Worm (Caenorhabditis elegans) whole organism, L2 larva: ENCODE measurements around the gene sra-8.

Experiments
- C34F6.9 ChIP-seq: fragments of 150-350 bp; optimal IDR thresholded peaks from 2 replicates; lab custom pipeline; 2014; ENCODE audit warnings: missing biosample characterization, missing genetic modification characterization
- F13H6.1 ChIP-seq: sonication (generic microtip); optimal IDR thresholded peaks from 2 replicates; lab custom pipeline; 2016; ENCODE audit warnings: missing genetic modification characterization, missing compliant biosample characterization
- R02D3.7 ChIP-seq: fragments of 150-350 bp; optimal IDR thresholded peaks from 2 replicates; lab custom pipeline; 2014; ENCODE audit warnings: missing biosample characterization, missing genetic modification characterization
- Y55F3AM.14 ChIP-seq: fragments of 200-800 bp; sonication (Bioruptor generic); optimal IDR thresholded peaks from 2 replicates; lab custom pipeline; 2018; ENCODE audit warnings: mild to moderate bottlenecking, missing genetic modification characterization, missing compliant biosample characterization
- ZK546.5 ChIP-seq: sonication (generic microtip); optimal IDR thresholded peaks from 2 replicates; lab custom pipeline; 2017; ENCODE audit warnings: missing biosample characterization, missing genetic modification characterization
- alr-1 ChIP-seq: fragments of 150-350 bp; optimal IDR thresholded peaks from 2 replicates; lab custom pipeline; 2014; ENCODE audit warnings: missing biosample characterization, missing genetic modification characterization
- aly-2 ChIP-seq: fragments of 150-350 bp; optimal IDR thresholded peaks from 2 replicates; lab custom pipeline; 2014; ENCODE audit warnings: missing biosample characterization, missing genetic modification characterization
- ama-1 ChIP-seq: fragments of 150-350 bp; optimal IDR thresholded peaks from 2 replicates; lab custom pipeline; 2018; ENCODE audit warnings: inconsistent platforms
- blmp-1 ChIP-seq: sonication (generic microtip); optimal IDR thresholded peaks from 2 replicates; lab custom pipeline; 2017; ENCODE audit warnings: missing genetic modification characterization, mild to moderate bottlenecking, missing compliant biosample characterization, antibody characterized with exemption, moderate library complexity; ENCODE audit not compliant: insufficient read depth
- ceh-16 ChIP-seq: fragments of 150-350 bp; optimal IDR thresholded peaks from 2 replicates; lab custom pipeline; 2014; ENCODE audit warnings: missing biosample characterization, missing genetic modification characterization
- ceh-82 ChIP-seq: fragments of 150-350 bp; optimal IDR thresholded peaks from 2 replicates; lab custom pipeline; 2014; ENCODE audit warnings: missing biosample characterization, missing genetic modification characterization
- crh-2 ChIP-seq: sonication (generic microtip); optimal IDR thresholded peaks from 2 replicates; lab custom pipeline; 2017; ENCODE audit warnings: missing biosample characterization, missing genetic modification characterization
- dmd-4 ChIP-seq: sonication (generic microtip); optimal IDR thresholded peaks from 2 replicates; lab custom pipeline; 2017; ENCODE audit warnings: missing biosample characterization, missing genetic modification characterization
- egl-27 ChIP-seq: sonication (generic microtip); optimal IDR thresholded peaks from 3 replicates; lab custom pipeline; 2017; ENCODE audit warnings: missing biosample characterization, missing genetic modification reagents, missing genetic modification characterization
- elt-1 ChIP-seq: fragments of 150-350 bp; optimal IDR thresholded peaks from 2 replicates; lab custom pipeline; 2014; ENCODE audit warnings: missing biosample characterization, missing genetic modification characterization
- elt-3 ChIP-seq: sonication (generic microtip); optimal IDR thresholded peaks from 2 replicates; lab custom pipeline; 2017; ENCODE audit warnings: missing biosample characterization, missing genetic modification characterization
- fos-1 ChIP-seq: fragments of 150-350 bp; optimal IDR thresholded peaks from 2 replicates; lab custom pipeline; 2014; ENCODE audit warnings: missing biosample characterization, missing genetic modification characterization
- lin-13 ChIP-seq: fragments of 150-350 bp; optimal IDR thresholded peaks from 2 replicates; lab custom pipeline; 2014; ENCODE audit warnings: missing biosample characterization, missing genetic modification reagents, missing genetic modification characterization
- mbf-1 ChIP-seq: sonication (generic microtip); optimal IDR thresholded peaks from 2 replicates; lab custom pipeline; 2017; ENCODE audit warnings: missing biosample characterization, missing genetic modification characterization
- nhr-11 ChIP-seq: fragments of 150-350 bp; optimal IDR thresholded peaks from 2 replicates; lab custom pipeline; 2014; ENCODE audit warnings: missing biosample characterization, missing genetic modification characterization
- nhr-12 ChIP-seq: fragments of 150-350 bp; optimal IDR thresholded peaks from 2 replicates; lab custom pipeline; 2014; ENCODE audit warnings: missing biosample characterization, missing genetic modification characterization
- nhr-129 ChIP-seq: fragments of 150-350 bp; optimal IDR thresholded peaks from 2 replicates; lab custom pipeline; 2014; ENCODE audit warnings: missing biosample characterization, missing genetic modification characterization
- nhr-21 ChIP-seq: fragments of 150-350 bp; optimal IDR thresholded peaks from 2 replicates; lab custom pipeline; 2014; ENCODE audit warnings: missing biosample characterization, missing genetic modification characterization
- nhr-237 ChIP-seq: fragments of 150-350 bp; optimal IDR thresholded peaks from 2 replicates; lab custom pipeline; 2014; ENCODE audit warnings: missing biosample characterization, missing genetic modification characterization
- nhr-25 ChIP-seq: fragments of 150-350 bp; sonication (generic microtip); optimal IDR thresholded peaks from 3 replicates; lab custom pipeline; 2014; ENCODE audit warnings: missing biosample characterization, missing genetic modification characterization
- nhr-6 ChIP-seq: fragments of 150-350 bp; optimal IDR thresholded peaks from 2 replicates; lab custom pipeline; 2014; ENCODE audit warnings: missing biosample characterization, missing genetic modification characterization
- nhr-77 ChIP-seq: fragments of 150-350 bp; optimal IDR thresholded peaks from 2 replicates; lab custom pipeline; 2014; ENCODE audit warnings: missing biosample characterization, missing genetic modification characterization
- peb-1 ChIP-seq: fragments of 150-350 bp; optimal IDR thresholded peaks from 2 replicates; lab custom pipeline; 2014; ENCODE audit warnings: missing biosample characterization, missing genetic modification characterization
- sem-4 ChIP-seq: fragments of 150-350 bp; optimal IDR thresholded peaks from 2 replicates; lab custom pipeline; 2014; ENCODE audit warnings: missing biosample characterization, missing genetic modification reagents, missing genetic modification characterization
- skn-1 ChIP-seq: sonication (generic microtip); optimal IDR thresholded peaks from 2 replicates; lab custom pipeline; 2017; ENCODE audit warnings: missing biosample characterization, missing genetic modification characterization
- sma-3 ChIP-seq: sonication (generic microtip); optimal IDR thresholded peaks from 2 replicates; lab custom pipeline; 2016; ENCODE audit warnings: missing genetic modification reagents, missing genetic modification characterization, missing compliant biosample characterization
- sma-9 ChIP-seq, 2 experiments: fragments of 150-350 bp in 1 of 2; sonication (generic microtip) in 1 of 2; optimal IDR thresholded peaks; 2 replicates each; lab custom pipeline; 2014 to 2016; ENCODE audit warnings: missing genetic modification characterization in 2 of 2, mild to moderate bottlenecking in 1 of 2, missing biosample characterization in 1 of 2, missing compliant biosample characterization in 1 of 2, missing genetic modification reagents in 1 of 2, moderate library complexity in 1 of 2
- unc-39 ChIP-seq: fragments of 150-350 bp; optimal IDR thresholded peaks from 2 replicates; lab custom pipeline; 2014; ENCODE audit warnings: missing biosample characterization, missing genetic modification characterization
- unc-55 ChIP-seq: fragments of 150-350 bp; sonication (generic microtip); optimal IDR thresholded peaks from 3 replicates; lab custom pipeline; 2014; ENCODE audit warnings: missing biosample characterization, missing genetic modification reagents, missing genetic modification characterization
- ztf-1 ChIP-seq: fragments of 200-800 bp; sonication (Bioruptor generic); conservative IDR thresholded peaks from 2 replicates; pipeline ENCODE4 v1.3.6; 2022; ENCODE audit warnings: missing genetic modification characterization, missing compliant biosample characterization
- ztf-11 ChIP-seq: sonication (generic microtip); optimal IDR thresholded peaks from 2 replicates; lab custom pipeline; 2017; ENCODE audit warnings: missing biosample characterization, missing genetic modification characterization
- ztf-4 ChIP-seq: fragments of 150-350 bp; optimal IDR thresholded peaks from 2 replicates; lab custom pipeline; 2014; ENCODE audit warnings: missing biosample characterization, missing genetic modification characterization

The sra-8 gene

ce11 chrII:9557437-9558150, 20.1 kb downstream of the sra-8 start, which contains the start of gene zfp-2:
TSS of gene zfp-2 (plus strand) at chrII:9557650.
- TF ChIP-seq nhr-21: no peak
- TF ChIP-seq ztf-11 (tag; lab: Kevin White, UChicago): no peak
- TF ChIP-seq aly-2 (tag; lab: Kevin White, UChicago): no peak
- no peak for TF ChIP-seq nhr-12 (tag; lab: Kevin White, UChicago)
- TF ChIP-seq R02D3.7: peak; percentile 28
- no peak for TF ChIP-seq Y55F3AM.14 (GFP tag; lab: Kevin White, UChicago)
- no peak for TF ChIP-seq peb-1 (tag; lab: Kevin White, UChicago)
- no peak for TF ChIP-seq fos-1 (tag; lab: Kevin White, UChicago)
- no peak for TF ChIP-seq nhr-6 (tag; lab: Kevin White, UChicago)
- peak; percentile 13 for TF ChIP-seq nhr-129 (tag; lab: Kevin White, UChicago)
- no peak for TF ChIP-seq ZK546.5 (tag; lab: Kevin White, UChicago)
- TF ChIP-seq elt-3: no peak
- no peak for TF ChIP-seq F13H6.1
- TF ChIP-seq lin-13 (GFP tag; lab: Kevin White, UChicago): no peak
- TF ChIP-seq ztf-4 (tag; lab: Kevin White, UChicago): no peak
- TF ChIP-seq nhr-11: no peak
- TF ChIP-seq alr-1 (tag; lab: Kevin White, UChicago): no peak
- no peak for TF ChIP-seq unc-39 (tag; lab: Kevin White, UChicago)
- TF ChIP-seq elt-1 (tag; lab: Kevin White, UChicago): no peak
- no peak for TF ChIP-seq unc-55 (GFP tag; lab: Kevin White, UChicago)
- peak; percentile 40 for TF ChIP-seq C34F6.9 (tag; lab: Kevin White, UChicago)
- TF ChIP-seq nhr-25 (tag; lab: Kevin White, UChicago): peak; percentile 16

- no peak for TF ChIP-seq ceh-16 (tag; lab: Kevin White, UChicago)
- TF ChIP-seq, all 48 proteins: peak for 0
Measured at ce11 chrII:9558906-9559305, 21.4 kb downstream of the sra-8 start.

DNA sequence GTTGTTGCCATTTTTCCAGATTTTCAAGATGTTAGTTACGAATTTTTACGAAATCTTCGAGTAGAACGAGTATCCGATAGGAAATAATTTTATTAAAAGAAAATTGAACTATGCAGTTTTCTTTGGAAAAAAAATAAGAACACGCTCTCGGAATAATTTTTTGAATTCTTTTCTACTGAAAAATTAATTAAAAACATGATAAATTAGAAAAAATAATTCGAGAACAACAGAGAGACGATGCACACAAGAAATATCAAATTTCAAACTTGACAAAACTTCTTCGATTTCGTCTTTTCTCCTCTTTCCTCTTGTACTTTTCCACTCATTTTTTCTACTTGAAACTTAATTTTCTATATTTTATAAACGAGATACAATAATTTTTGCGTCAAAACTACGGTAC, 22.4 kb downstream of the sra-8 start, which contains the start of gene F35H8.4:
TSS of gene F35H8.4 (minus strand) at position 101 of the 400 bp plus-strand sequence.
- TF ChIP-seq sma-3 (GFP tag; lab: Kevin White, UChicago) (no peak), dmd-4 (tag; lab: Kevin White, UChicago) (no peak), unc-55 (GFP tag; lab: Kevin White, UChicago) (no peak), ceh-16 (tag; lab: Kevin White, UChicago) (no peak), mbf-1 (tag; lab: Kevin White, UChicago) (no peak), egl-27 (tag; lab: Kevin White, UChicago) (no peak)

DNA sequence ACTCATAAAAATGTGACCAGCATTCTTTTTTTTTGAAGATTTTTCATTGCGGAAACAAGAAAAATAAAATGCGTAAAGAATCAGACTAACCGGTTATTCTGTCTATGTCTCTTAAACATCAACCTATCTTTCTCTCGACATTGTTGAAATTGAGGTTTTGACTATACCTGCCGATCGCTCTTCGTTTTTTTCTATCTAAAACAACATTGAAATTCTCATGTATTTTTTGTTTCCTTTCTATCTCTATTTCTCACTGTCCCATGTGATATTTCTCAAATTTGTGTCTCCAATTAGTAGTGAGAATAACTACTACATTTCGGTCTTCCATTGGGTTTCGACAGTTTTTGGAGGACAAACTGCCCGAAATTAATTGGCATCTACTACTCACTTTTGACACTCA, 23.4 kb downstream of the sra-8 start:
- peak; percentile 18 for TF ChIP-seq ceh-16 (tag; lab: Kevin White, UChicago)
- TF ChIP-seq fos-1 (tag; lab: Kevin White, UChicago): no peak
- TF ChIP-seq ztf-1 (GFP tag; lab: Robert Waterston, UW): no peak
- TF ChIP-seq sma-9 (GFP tag; optimal IDR thresholded peaks at IDR 0.05; lab: Kevin White, UChicago): peak; percentile 43
- TF ChIP-seq sma-9 (tag; optimal IDR thresholded peaks at IDR 0.05; lab: Kevin White, UChicago): no peak
- TF ChIP-seq C34F6.9 (tag; lab: Kevin White, UChicago): no peak
- TF ChIP-seq skn-1 (tag; lab: Kevin White, UChicago): no peak
- no peak for TF ChIP-seq nhr-77
- TF ChIP-seq sem-4: no peak
- no peak for TF ChIP-seq nhr-237 (tag; lab: Kevin White, UChicago)
- peak; percentile 44 for TF ChIP-seq nhr-6 (tag; lab: Kevin White, UChicago)
- TF ChIP-seq ceh-82: no peak
- peak; percentile 76 for TF ChIP-seq nhr-25 (tag; lab: Kevin White, UChicago)
- TF ChIP-seq blmp-1 (tag; lab: Kevin White, UChicago): peak; percentile 55
- no peak for TF ChIP-seq ama-1 (lab: Kevin White, UChicago)
- no peak for TF ChIP-seq crh-2 (tag; lab: Kevin White, UChicago)
- no peak for TF ChIP-seq nhr-12 (tag; lab: Kevin White, UChicago)
- peak; percentile 9 for TF ChIP-seq nhr-129 (tag; lab: Kevin White, UChicago)
